Worm (Caenorhabditis elegans) whole organism, L4 larva: ENCODE measurements around the gene ssp-36.

Experiments
- F44E2.7 ChIP-seq: fragments of 200-800 bp; sonication (Bioruptor generic); IDR thresholded peaks from 2 replicates; pipeline ENCODE4 v2.1.2; 2022; ENCODE audit warnings: missing genetic modification characterization, missing compliant biosample characterization
- ZK337.2 ChIP-seq: fragments of 200-800 bp; sonication (Bioruptor generic); IDR thresholded peaks from 2 replicates; pipeline ENCODE4 v1.3.6; 2022; ENCODE audit warnings: missing genetic modification reagents, missing genetic modification characterization, missing compliant biosample characterization
- dmd-6 ChIP-seq: fragments of 200-800 bp; sonication (Bioruptor generic); IDR thresholded peaks from 2 replicates; pipeline ENCODE4 v1.3.6; 2022; ENCODE audit warnings: missing genetic modification reagents, missing genetic modification characterization, missing compliant biosample characterization
- duxl-1 ChIP-seq: sonication (generic microtip); optimal IDR thresholded peaks from 2 replicates; lab custom pipeline; 2016; ENCODE audit warnings: mild to moderate bottlenecking, missing genetic modification characterization, moderate library complexity, missing compliant biosample characterization; ENCODE audit not compliant: poor library complexity
- tra-1 ChIP-seq: fragments of 200-800 bp; sonication (Bioruptor generic); IDR thresholded peaks from 2 replicates; pipeline ENCODE4 v1.3.6; 2022; ENCODE audit warnings: missing genetic modification reagents, missing genetic modification characterization, missing compliant biosample characterization
- zfp-3 ChIP-seq: fragments of 200-800 bp; sonication (Bioruptor generic); conservative IDR thresholded peaks from 2 replicates; pipeline ENCODE4 v1.3.6; 2022; ENCODE audit warnings: missing genetic modification reagents, missing genetic modification characterization, missing compliant biosample characterization

ssp-36 gene

DNA sequence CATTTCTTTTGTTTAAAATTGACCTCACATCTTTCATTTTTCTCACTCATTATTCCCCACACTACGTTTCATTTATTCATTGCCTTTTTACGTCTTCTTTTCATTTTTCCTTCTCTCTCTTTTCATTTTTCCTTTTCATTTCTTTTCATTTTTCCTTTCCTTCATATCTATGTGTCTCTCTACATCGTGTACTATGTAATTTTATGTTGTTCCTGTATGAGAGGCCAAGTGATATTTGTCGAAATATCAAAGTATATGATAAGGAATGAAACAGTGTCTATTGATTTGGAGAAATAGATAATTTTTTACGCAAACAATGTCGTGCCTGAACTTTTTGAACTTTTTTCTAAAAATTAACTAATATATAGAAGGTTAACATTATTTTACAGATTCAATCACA, 49.7 kb downstream of the ssp-36 start (continued):
- no peak for TF ChIP-seq tra-1 (GFP tag; lab: Robert Waterston, UW)
- TF ChIP-seq F44E2.7 (GFP tag; lab: Robert Waterston, UW), result no peak
- TF ChIP-seq duxl-1 (tag; lab: Kevin White, UChicago), result no peak
- TF ChIP-seq zfp-3, result no peak
- TF ChIP-seq ZK337.2, result no peak
- TF ChIP-seq dmd-6 (GFP tag; lab: Robert Waterston, UW), result peak; percentile 80
